Fruit fly (Drosophila melanogaster): ENCODE data around the gene CG12517.

CG12517 gene

DNA sequence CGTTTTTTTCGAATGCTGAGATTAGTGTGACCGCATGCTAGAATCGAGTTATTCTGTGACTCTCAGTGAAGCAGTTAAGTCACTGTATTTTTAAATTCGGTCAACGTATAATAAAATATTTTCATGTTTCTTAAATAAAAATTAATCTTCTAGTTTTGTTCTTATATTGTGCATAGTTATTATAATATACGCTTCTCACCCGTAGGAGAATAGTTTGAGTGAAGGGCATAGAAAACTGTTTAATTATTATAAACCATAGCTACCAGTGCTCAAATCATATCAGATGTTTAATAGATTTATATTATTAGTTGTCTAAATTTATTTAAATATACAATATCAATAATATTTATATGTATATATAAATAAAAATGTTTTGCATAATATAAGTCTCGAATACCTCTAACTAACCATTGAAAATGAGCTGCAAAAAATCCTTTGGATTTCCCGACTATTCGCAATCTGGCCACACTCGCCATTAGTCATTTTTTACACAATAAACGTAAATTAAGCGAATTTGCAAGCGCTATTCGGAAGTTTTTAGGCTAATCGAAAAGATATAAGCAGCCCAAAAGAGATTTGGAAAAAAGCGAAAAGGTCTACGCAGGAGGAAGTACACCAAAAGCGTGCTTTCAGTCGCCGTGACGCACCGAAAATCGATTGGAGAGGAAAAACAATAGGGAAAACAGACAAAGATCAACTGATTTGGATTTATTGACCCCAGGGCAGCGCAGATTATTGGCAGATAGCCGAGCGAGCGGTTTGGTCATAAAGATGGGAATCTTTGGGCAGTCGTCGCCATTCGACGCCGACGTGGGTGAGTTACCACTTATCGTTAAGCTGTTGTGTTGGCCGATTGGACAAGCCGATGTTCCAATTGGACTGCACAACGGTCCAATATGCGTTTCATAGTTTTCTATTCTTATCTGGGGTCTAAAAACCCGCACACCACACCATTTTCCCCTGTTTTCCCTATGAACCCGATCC is 11.6 kb upstream of the CG12517 start, which contains the start of the genes aurB and Stam (continued):
- TF ChIP-seq CG14014 (GFP tag; IDR thresholded peaks at IDR 0.05) (no peak), Optix (GFP tag; IDR thresholded peaks at IDR 0.05) (no peak), Hand (GFP tag; optimal IDR thresholded peaks at IDR 0.05) (no peak), CG8924 (tag; optimal IDR thresholded peaks at IDR 0.05) (peak; percentile 80), CG5953 (GFP tag; IDR thresholded peaks at IDR 0.05) (no peak), Oaz (GFP tag; IDR thresholded peaks at IDR 0.05) (no peak), CG7372 (GFP tag; IDR thresholded peaks at IDR 0.05) (no peak), CG18476 (GFP tag; optimal IDR thresholded peaks at IDR 0.05) (no peak), CG4730 (GFP tag; IDR thresholded peaks at IDR 0.05) (no peak), CG12769 (tag; optimal IDR thresholded peaks at IDR 0.05) (no peak), Dbx (GFP tag; IDR thresholded peaks at IDR 0.05) (no peak), CG11723 (GFP tag; optimal IDR thresholded peaks at IDR 0.05) (no peak), zf30C (GFP tag; optimal IDR thresholded peaks at IDR 0.05) (no peak), vfl (GFP tag; optimal IDR thresholded peaks at IDR 0.05) (no peak), CG4404 (GFP tag; IDR thresholded peaks at IDR 0.05) (no peak), H15 (GFP tag; IDR thresholded peaks at IDR 0.05) (no peak), Poxn (GFP tag; IDR thresholded peaks at IDR 0.05) (no peak), slbo (GFP tag; IDR thresholded peaks at IDR 0.05) (peak; percentile 47; the same call in 1 of the 2 replicates), CG7745 (tag; optimal IDR thresholded peaks at IDR 0.05) (no peak), vvl (GFP tag; IDR thresholded peaks at IDR 0.05) (peak; percentile 71), CG17568 (GFP tag; optimal IDR thresholded peaks at IDR 0.05) (no peak), ewg (GFP tag; optimal IDR thresholded peaks at IDR 0.05) (peak; percentile 40), sim (GFP tag; IDR thresholded peaks at IDR 0.05) (no peak), CG13123 (GFP tag; optimal IDR thresholded peaks at IDR 0.05) (no peak), CG10565 (GFP tag; optimal IDR thresholded peaks at IDR 0.05) (no peak), CG7987 (GFP tag; optimal IDR thresholded peaks at IDR 0.05) (no peak), run (tag; optimal IDR thresholded peaks at IDR 0.05) (no peak), CG16779 (GFP tag; IDR thresholded peaks at IDR 0.05) (no peak), PHDP (tag; optimal IDR thresholded peaks at IDR 0.05) (peak; percentile 73), CG4854 (GFP tag; optimal IDR thresholded peaks at IDR 0.05) (no peak), hth (optimal IDR thresholded peaks at IDR 0.05) (no peak), crol (GFP tag; IDR thresholded peaks at IDR 0.05) (no peak), jumu (GFP tag; optimal IDR thresholded peaks at IDR 0.05) (no peak), Fer2 (tag; optimal IDR thresholded peaks at IDR 0.05) (peak; percentile 29), CG8281 (tag; optimal IDR thresholded peaks at IDR 0.05) (peak; percentile 29), Nf-YC (tag; optimal IDR thresholded peaks at IDR 0.05) (peak; percentile 71), phol (tag; optimal IDR thresholded peaks at IDR 0.05) (peak; percentile 71), trem (tag; optimal IDR thresholded peaks at IDR 0.05) (peak; percentile 36), gcm (GFP tag; optimal IDR thresholded peaks at IDR 0.05) (peak; percentile 57), Neu2 (GFP tag; optimal IDR thresholded peaks at IDR 0.05; ENCODE audit: borderline replicate concordance) (no peak), rib (GFP tag; IDR thresholded peaks at IDR 0.05) (no peak), sqz (GFP tag; optimal IDR thresholded peaks at IDR 0.05) (peak; percentile 66), Dref (GFP tag; IDR thresholded peaks at IDR 0.05) (no peak), CG6765 (GFP tag; optimal IDR thresholded peaks at IDR 0.05) (no peak), Hsf (GFP tag; optimal IDR thresholded peaks at IDR 0.05) (no peak), dmrt11E (tag; optimal IDR thresholded peaks at IDR 0.05) (peak; percentile 76), CG13775 (GFP tag; optimal IDR thresholded peaks at IDR 0.05) (peak; percentile 68), GATAe (GFP tag; conservative IDR thresholded peaks at IDR 0.05) (no peak), C15 (GFP tag; IDR thresholded peaks at IDR 0.05) (no peak), ato (GFP tag; IDR thresholded peaks at IDR 0.05; ENCODE audit: partially characterized antibody) (no peak)

Data from whole organism, embryonic.